Worm (Caenorhabditis elegans) whole organism, L4 larva: Measurements from ENCODE around the gene let-721.

Experiments used
- F26F4.8 ChIP-seq: fragments of 200-800 bp; sonication (Bioruptor generic); conservative IDR thresholded peaks from 2 replicates; pipeline ENCODE4 v1.3.6; 2022; ENCODE audit warnings: missing genetic modification characterization, missing compliant biosample characterization
- F37D6.2 ChIP-seq: sonication (generic microtip); optimal IDR thresholded peaks from 2 replicates; lab custom pipeline; 2016; ENCODE audit warnings: mild to moderate bottlenecking, missing genetic modification characterization, missing compliant biosample characterization
- Y105C5A.15 ChIP-seq: fragments of 200-800 bp; sonication (Bioruptor generic); IDR thresholded peaks from 2 replicates; pipeline ENCODE4 v1.3.6; 2022; ENCODE audit warnings: missing genetic modification characterization, missing compliant biosample characterization
- ZK337.2 ChIP-seq: fragments of 200-800 bp; sonication (Bioruptor generic); IDR thresholded peaks from 2 replicates; pipeline ENCODE4 v1.3.6; 2022; ENCODE audit warnings: missing genetic modification reagents, missing genetic modification characterization, missing compliant biosample characterization
- aha-1 ChIP-seq: fragments of 150-350 bp; peaks from one replicate; lab custom pipeline; 2014; ENCODE audit warnings: missing biosample characterization, missing genetic modification characterization
- ama-1 ChIP-seq: fragments of 150-350 bp; optimal IDR thresholded peaks from 2 replicates; lab custom pipeline; 2014; ENCODE audit warnings: inconsistent platforms, mixed read lengths
- ceh-32 ChIP-seq: sonication (generic microtip); optimal IDR thresholded peaks from 2 replicates; lab custom pipeline; 2016; ENCODE audit warnings: mild to moderate bottlenecking, missing genetic modification characterization, missing compliant biosample characterization; ENCODE audit not compliant: poor library complexity
- ceh-44 ChIP-seq: fragments of 200-800 bp; sonication (Bioruptor generic); IDR thresholded peaks from 2 replicates; pipeline ENCODE4 v1.3.6; 2022; ENCODE audit warnings: missing genetic modification reagents, missing genetic modification characterization, missing compliant biosample characterization
- ces-1 ChIP-seq: fragments of 150-350 bp; sonication (generic microtip); optimal IDR thresholded peaks from 4 replicates; lab custom pipeline; 2014; ENCODE audit warnings: missing biosample characterization, missing genetic modification reagents, missing genetic modification characterization
- dpl-1 ChIP-seq: fragments of 150-350 bp; optimal IDR thresholded peaks from 2 replicates; lab custom pipeline; 2014; ENCODE audit warnings: missing biosample characterization, missing genetic modification reagents, missing genetic modification characterization
- dve-1 ChIP-seq: sonication (generic microtip); optimal IDR thresholded peaks from 2 replicates; lab custom pipeline; 2017; ENCODE audit warnings: antibody characterized with exemption, mild to moderate bottlenecking, missing genetic modification characterization, missing compliant biosample characterization; ENCODE audit not compliant: insufficient read depth
- egl-27 ChIP-seq: sonication (generic microtip); optimal IDR thresholded peaks from 3 replicates; lab custom pipeline; 2017; ENCODE audit warnings: missing biosample characterization, missing genetic modification reagents, missing genetic modification characterization
- fkh-10 ChIP-seq: fragments of 150-350 bp; optimal IDR thresholded peaks from 2 replicates; lab custom pipeline; 2014; ENCODE audit warnings: missing biosample characterization, missing genetic modification reagents, missing genetic modification characterization
- gei-8 ChIP-seq: fragments of 200-800 bp; sonication (Bioruptor generic); optimal IDR thresholded peaks from 2 replicates; lab custom pipeline; 2018; ENCODE audit warnings: mild to moderate bottlenecking, missing genetic modification characterization, missing compliant biosample characterization
- hlh-30 ChIP-seq: sonication (generic microtip); optimal IDR thresholded peaks from 2 replicates; lab custom pipeline; 2017; ENCODE audit warnings: antibody characterized with exemption, mild to moderate bottlenecking, missing genetic modification characterization, missing compliant biosample characterization; ENCODE audit not compliant: insufficient read depth
- jun-1 ChIP-seq: fragments of 150-350 bp; optimal IDR thresholded peaks from 2 replicates; lab custom pipeline; 2014; ENCODE audit warnings: missing biosample characterization, missing genetic modification reagents, missing genetic modification characterization
- madf-5 ChIP-seq, 2 experiments: fragments of 200-800 bp; sonication (Bioruptor generic); IDR thresholded peaks; 2 replicates each; pipeline ENCODE4 v1.3.6; 2022; ENCODE audit warnings: missing compliant biosample characterization in 2 of 2, missing genetic modification characterization in 2 of 2
- mdt-29 ChIP-seq: fragments of 200-800 bp; sonication (Bioruptor generic); IDR thresholded peaks from 2 replicates; pipeline ENCODE4 v1.3.6; 2022; ENCODE audit warnings: missing genetic modification reagents, missing genetic modification characterization, missing compliant biosample characterization
- mep-1 ChIP-seq: fragments of 150-350 bp; sonication (generic microtip); optimal IDR thresholded peaks from 3 replicates; lab custom pipeline; 2014; ENCODE audit warnings: missing biosample characterization, missing genetic modification characterization
- mes-2 ChIP-seq: sonication (generic microtip); optimal IDR thresholded peaks from 2 replicates; lab custom pipeline; 2016; ENCODE audit warnings: missing genotype, mild to moderate bottlenecking, missing genetic modification characterization, missing compliant biosample characterization; ENCODE audit not compliant: poor library complexity, severe bottlenecking
- nhr-11 ChIP-seq: fragments of 150-350 bp; optimal IDR thresholded peaks from 2 replicates; lab custom pipeline; 2014; ENCODE audit warnings: missing biosample characterization, missing genetic modification characterization
- rbr-2 ChIP-seq: sonication (generic microtip); optimal IDR thresholded peaks from 2 replicates; lab custom pipeline; 2016; ENCODE audit warnings: missing genotype, missing genetic modification characterization, missing compliant biosample characterization
- set-16 ChIP-seq: fragments of 200-800 bp; sonication (Bioruptor generic); IDR thresholded peaks from 2 replicates; pipeline ENCODE4 v1.3.6; 2022; ENCODE audit warnings: missing genetic modification reagents, missing genetic modification characterization, missing compliant biosample characterization
- unc-62 ChIP-seq, 3 experiments: fragments of 150-350 bp in 1 of 3; sonication (generic microtip); optimal IDR thresholded peaks in 2 of 3; peaks in 1 of 3; 1 replicate in 1 of 3; 2 replicates in 2 of 3; lab custom pipeline; 2014 to 2017; ENCODE audit warnings: missing biosample characterization in 3 of 3, missing genetic modification characterization in 3 of 3, missing genetic modification reagents in 3 of 3, missing genotype in 1 of 3
- vab-7 ChIP-seq: fragments of 200-800 bp; sonication (Bioruptor generic); IDR thresholded peaks from 2 replicates; pipeline ENCODE4 v1.3.6; 2022; ENCODE audit warnings: missing genetic modification reagents, missing genetic modification characterization, missing compliant biosample characterization
- zfp-2 ChIP-seq: sonication (generic microtip); optimal IDR thresholded peaks from 2 replicates; lab custom pipeline; 2016; ENCODE audit warnings: mild to moderate bottlenecking, missing genetic modification characterization, missing compliant biosample characterization
- ztf-11 ChIP-seq: fragments of 150-350 bp; optimal IDR thresholded peaks from 2 replicates; lab custom pipeline; 2014; ENCODE audit warnings: missing biosample characterization, missing genetic modification characterization

let-721 gene

ce11 chrIII:6488916-6489315 is 42.2 kb upstream of the let-721 start:
- TF ChIP-seq dpl-1 (GFP tag; lab: Kevin White, UChicago) = peak; percentile 63
- peak; percentile 24 for TF ChIP-seq rbr-2 (tag; lab: Kevin White, UChicago)
- no peak for TF ChIP-seq nhr-11 (tag; lab: Kevin White, UChicago)
- no peak for TF ChIP-seq vab-7 (GFP tag; lab: Robert Waterston, UW)

- no peak for TF ChIP-seq madf-5 (GFP tag; IDR thresholded peaks at IDR 0.05; lab: Robert Waterston, UW)
These were observed 36.2 kb upstream of the let-721 start, which contains the start of gene chtb-2 for ce11 chrIII:6482918-6483317. Gene chtb-2, plus strand, starts transcription at chrIII:6483218.

- TF ChIP-seq Y105C5A.15 (no peak), aha-1 (tag; lab: Kevin White, UChicago) (peak; percentile 93)
- TF ChIP-seq, all 104 proteins: peak for 1
These were observed 32.7 kb upstream of the let-721 start for ce11 chrIII:6479439-6479838.

- no peak for TF ChIP-seq mdt-29 (GFP tag; lab: Robert Waterston, UW)
- peak; percentile 71 for TF ChIP-seq aha-1 (tag; lab: Kevin White, UChicago)
- TF ChIP-seq set-16 = peak; percentile 66
These were observed 31.7 kb upstream of the let-721 start, which contains the start of gene zip-8 for ce11 chrIII:6478256-6479004. Gene zip-8, plus strand, starts transcription at chrIII:6478955.

- TF ChIP-seq fkh-10 = no peak
- no peak for TF ChIP-seq madf-5 (GFP tag; IDR thresholded peaks at IDR 0.05; lab: Robert Waterston, UW)
- TF ChIP-seq F26F4.8 (GFP tag; lab: Robert Waterston, UW) = no peak
- TF ChIP-seq jun-1 (tag; lab: Kevin White, UChicago) = no peak
- no peak for TF ChIP-seq F37D6.2 (tag; lab: Kevin White, UChicago)
- no peak for TF ChIP-seq ceh-44 (GFP tag; lab: Robert Waterston, UW)
- no peak for TF ChIP-seq ceh-32 (tag; lab: Kevin White, UChicago)
- TF ChIP-seq ztf-11 (tag; lab: Kevin White, UChicago) = no peak
- TF ChIP-seq unc-62 (GFP tag; optimal IDR thresholded peaks at IDR 0.05 in 1 of 2; lab: Kevin White, UChicago) = no peak
- no peak for TF ChIP-seq unc-62 (tag; optimal IDR thresholded peaks at IDR 0.05; lab: Kevin White, UChicago)
- no peak for TF ChIP-seq ama-1 (lab: Kevin White, UChicago)
- TF ChIP-seq zfp-2 (tag; lab: Kevin White, UChicago) = no peak
- no peak for TF ChIP-seq dve-1 (tag; lab: Kevin White, UChicago)
- TF ChIP-seq, all 104 proteins: peak for 0
These were observed 29.7 kb upstream of the let-721 start for ce11 chrIII:6476380-6476779.

ce11 chrIII:6471451-6471850 is 24.7 kb upstream of the let-721 start, which contains the start of gene wht-6:
Gene wht-6, plus strand, starts transcription at chrIII:6471751.
- TF ChIP-seq mes-2 (tag; lab: Kevin White, UChicago) (no peak), mep-1 (tag; lab: Kevin White, UChicago) (no peak), unc-62 (GFP tag; optimal IDR thresholded peaks at IDR 0.05 in 1 of 2; lab: Kevin White, UChicago) (no peak), unc-62 (tag; optimal IDR thresholded peaks at IDR 0.05; lab: Kevin White, UChicago) (no peak), gei-8 (no peak), ces-1 (no peak), egl-27 (tag; lab: Kevin White, UChicago) (no peak), dpl-1 (GFP tag; lab: Kevin White, UChicago) (no peak), hlh-30 (no peak), ZK337.2 (GFP tag; lab: Robert Waterston, UW) (no peak)
- TF ChIP-seq, all 104 proteins: peak for 0
